Fruit fly (Drosophila melanogaster) Kc167 (cell line): ENCODE measurements around the gene Acat1.

Source experiments
- Sin3A ChIP-seq: fragments of >200 bp; optimal IDR thresholded peaks from 2 replicates; lab custom pipeline; 2018; ENCODE audit warnings: missing external identifiers
- h ChIP-seq: fragments of >200 bp; optimal IDR thresholded peaks from 3 replicates; lab custom pipeline; 2018; ENCODE audit warnings: missing external identifiers
- ttk ChIP-seq: sonication (Bioruptor generic); optimal IDR thresholded peaks from 2 replicates; lab custom pipeline; 2017; ENCODE audit warnings: missing external identifiers

DNA sequence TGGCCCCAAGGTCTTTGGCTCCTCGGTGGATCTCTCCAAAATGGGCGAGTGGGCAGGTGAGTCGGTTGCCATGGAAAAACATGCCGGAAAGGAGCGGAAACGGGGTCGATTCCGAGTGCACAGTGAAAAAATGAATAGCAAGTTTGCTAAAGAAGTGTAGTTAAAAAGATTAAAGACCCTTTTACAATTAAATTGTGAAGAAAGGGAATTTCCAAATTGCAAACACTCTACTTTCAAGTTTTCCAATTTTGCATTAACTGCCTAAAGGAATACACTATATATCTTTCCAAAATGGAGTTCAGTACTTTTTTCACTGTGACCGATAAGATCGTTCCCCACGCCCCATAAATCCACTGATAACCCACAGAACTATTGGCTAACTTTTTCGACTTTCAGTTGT lies 20.9 kb upstream of the Acat1 start:
- TF ChIP-seq ttk (lab: Kevin White, UChicago) (no peak), h (lab: Kevin White, UChicago) (no peak), Sin3A (lab: Kevin White, UChicago) (no peak)
